Fruit fly (Drosophila melanogaster): ENCODE data around the gene kri.

- TF ChIP-seq CTCF (optimal IDR thresholded peaks at IDR 0.05) (no peak), CG8478 (optimal IDR thresholded peaks at IDR 0.05) (no peak)
Observed at dm6 chr3L:5770113-5770798, 40.5 kb upstream of the kri start.
